Worm (Caenorhabditis elegans) whole organism, L1 larva: ENCODE results near the gene C52G5.2.

Experiments
- C16A3.4 ChIP-seq: fragments of 150-350 bp; optimal IDR thresholded peaks from 2 replicates; lab custom pipeline; 2014; ENCODE audit warnings: missing biosample characterization, missing genetic modification characterization
- C34B4.2 ChIP-seq: sonication (generic microtip); optimal IDR thresholded peaks from 2 replicates; lab custom pipeline; 2017; ENCODE audit warnings: mild to moderate bottlenecking, missing genetic modification characterization, missing compliant biosample characterization
- F16B12.6 ChIP-seq: fragments of 150-350 bp; optimal IDR thresholded peaks from 2 replicates; lab custom pipeline; 2014; ENCODE audit warnings: missing biosample characterization, missing genetic modification characterization
- Y116A8C.19 ChIP-seq: sonication (generic microtip); optimal IDR thresholded peaks from 2 replicates; lab custom pipeline; 2016; ENCODE audit warnings: missing compliant biosample characterization, missing genetic modification characterization, borderline replicate concordance
- aly-2 ChIP-seq: fragments of 150-350 bp; optimal IDR thresholded peaks from 2 replicates; lab custom pipeline; 2014; ENCODE audit warnings: missing biosample characterization, missing genetic modification characterization
- blmp-1 ChIP-seq: fragments of 150-350 bp; optimal IDR thresholded peaks from 2 replicates; lab custom pipeline; 2014; ENCODE audit warnings: missing biosample characterization, missing genetic modification characterization
- ceh-8 ChIP-seq: fragments of 200-800 bp; sonication (Bioruptor generic); optimal IDR thresholded peaks from 2 replicates; lab custom pipeline; 2018; ENCODE audit warnings: mild to moderate bottlenecking, missing genetic modification characterization, moderate library complexity, missing compliant biosample characterization
- ceh-88 ChIP-seq: fragments of 200-800 bp; sonication (Bioruptor generic); IDR thresholded peaks from 2 replicates; pipeline ENCODE4 v1.3.6; 2022; ENCODE audit warnings: missing genetic modification characterization, missing compliant biosample characterization
- ceh-90 ChIP-seq: sonication (generic microtip); optimal IDR thresholded peaks from 2 replicates; lab custom pipeline; 2016; ENCODE audit warnings: missing genetic modification characterization, missing compliant biosample characterization
- efl-1 ChIP-seq, 4 experiments: fragments of 150-350 bp; optimal IDR thresholded peaks in 3 of 4; peaks in 1 of 4; 1 replicate in 1 of 4; 2 replicates in 3 of 4; lab custom pipeline; 2014; ENCODE audit warnings: missing biosample characterization in 2 of 4, missing genetic modification characterization in 2 of 4, missing genetic modification reagents in 2 of 4
- efl-3 ChIP-seq: fragments of 200-800 bp; sonication (Bioruptor generic); optimal IDR thresholded peaks from 2 replicates; lab custom pipeline; 2018; ENCODE audit warnings: mild to moderate bottlenecking, missing genetic modification characterization, missing compliant biosample characterization
- egl-13 ChIP-seq: sonication (generic microtip); optimal IDR thresholded peaks from 2 replicates; lab custom pipeline; 2016; ENCODE audit warnings: missing genotype, missing genetic modification reagents, missing genetic modification characterization, missing compliant biosample characterization
- egl-27 ChIP-seq, 2 experiments: fragments of 150-350 bp in 1 of 2; sonication (generic microtip); optimal IDR thresholded peaks; 3 replicates each; lab custom pipeline; 2017 to 2018; ENCODE audit warnings: missing biosample characterization in 2 of 2, missing genetic modification characterization in 2 of 2, missing genetic modification reagents in 2 of 2
- fkh-4 ChIP-seq: sonication (generic microtip); optimal IDR thresholded peaks from 2 replicates; lab custom pipeline; 2016; ENCODE audit warnings: missing compliant biosample characterization, missing genetic modification characterization, borderline replicate concordance
- fkh-8 ChIP-seq: sonication (generic microtip); optimal IDR thresholded peaks from 2 replicates; lab custom pipeline; 2016; ENCODE audit warnings: mild to moderate bottlenecking, missing genetic modification characterization, missing compliant biosample characterization
- fos-1 ChIP-seq: fragments of 150-350 bp; optimal IDR thresholded peaks from 2 replicates; lab custom pipeline; 2014; ENCODE audit warnings: missing biosample characterization, missing genetic modification characterization
- hlh-17 ChIP-seq: fragments of 200-800 bp; sonication (Bioruptor generic); optimal IDR thresholded peaks from 2 replicates; lab custom pipeline; 2018; ENCODE audit warnings: missing genetic modification characterization, mild to moderate bottlenecking, missing compliant biosample characterization, moderate library complexity, borderline replicate concordance
- hlh-4 ChIP-seq: sonication (generic microtip); optimal IDR thresholded peaks from 2 replicates; lab custom pipeline; 2016; ENCODE audit warnings: mild to moderate bottlenecking, missing genetic modification characterization, missing compliant biosample characterization
- isw-1 ChIP-seq: fragments of 200-800 bp; sonication (Bioruptor generic); IDR thresholded peaks from 2 replicates; pipeline ENCODE4 v1.3.6; 2022; ENCODE audit warnings: missing genetic modification characterization, missing compliant biosample characterization
- lin-13 ChIP-seq: fragments of 150-350 bp; optimal IDR thresholded peaks from 2 replicates; lab custom pipeline; 2014; ENCODE audit warnings: missing biosample characterization, missing genetic modification reagents, missing genetic modification characterization
- lin-14 ChIP-seq: fragments of 200-800 bp; sonication (Bioruptor generic); optimal IDR thresholded peaks from 2 replicates; lab custom pipeline; 2018; ENCODE audit warnings: mild to moderate bottlenecking, missing genetic modification characterization, moderate library complexity, missing compliant biosample characterization
- lin-15B ChIP-seq: fragments of 150-350 bp; sonication (generic microtip); optimal IDR thresholded peaks from 3 replicates; lab custom pipeline; 2014; ENCODE audit warnings: missing biosample characterization, missing genetic modification characterization
- lin-35 ChIP-seq, 2 experiments: fragments of 150-350 bp; optimal IDR thresholded peaks; 2 replicates each; lab custom pipeline; 2014; ENCODE audit warnings: missing biosample characterization in 2 of 2, missing genetic modification characterization in 2 of 2, missing genetic modification reagents in 2 of 2
- lir-3 ChIP-seq: sonication (generic microtip); optimal IDR thresholded peaks from 2 replicates; lab custom pipeline; 2016; ENCODE audit warnings: mild to moderate bottlenecking, missing genetic modification characterization, moderate library complexity, missing compliant biosample characterization; ENCODE audit not compliant: poor library complexity
- nhr-19 ChIP-seq: fragments of 200-800 bp; sonication (Bioruptor generic); conservative IDR thresholded peaks from 2 replicates; pipeline ENCODE4 v1.3.6; 2022; ENCODE audit warnings: missing genetic modification characterization, missing compliant biosample characterization
- nhr-20 ChIP-seq: sonication (generic microtip); optimal IDR thresholded peaks from 2 replicates; lab custom pipeline; 2016; ENCODE audit warnings: mild to moderate bottlenecking, missing genetic modification characterization, missing compliant biosample characterization
- nhr-47 ChIP-seq: sonication (generic microtip); optimal IDR thresholded peaks from 2 replicates; lab custom pipeline; 2016; ENCODE audit warnings: mild to moderate bottlenecking, missing genetic modification characterization, moderate library complexity, missing compliant biosample characterization
- nhr-71 ChIP-seq: sonication (generic microtip); optimal IDR thresholded peaks from 2 replicates; lab custom pipeline; 2016; ENCODE audit warnings: mild to moderate bottlenecking, missing genetic modification characterization, moderate library complexity, missing compliant biosample characterization
- nhr-76 ChIP-seq: sonication (generic microtip); optimal IDR thresholded peaks from 2 replicates; lab custom pipeline; 2017; ENCODE audit warnings: missing biosample characterization, missing genetic modification characterization
- nhr-84 ChIP-seq: sonication (generic microtip); optimal IDR thresholded peaks from 2 replicates; lab custom pipeline; 2017; ENCODE audit warnings: missing biosample characterization, missing genetic modification characterization
- pag-3 ChIP-seq: sonication (generic microtip); optimal IDR thresholded peaks from 2 replicates; lab custom pipeline; 2017; ENCODE audit warnings: missing genetic modification characterization, mild to moderate bottlenecking, missing compliant biosample characterization, antibody characterized with exemption, borderline replicate concordance; ENCODE audit not compliant: insufficient read depth
- pqm-1 ChIP-seq: sonication (generic microtip); optimal IDR thresholded peaks from 3 replicates; lab custom pipeline; 2017; ENCODE audit warnings: missing biosample characterization, missing genetic modification characterization
- snu-23 ChIP-seq: sonication (generic microtip); optimal IDR thresholded peaks from 2 replicates; lab custom pipeline; 2016; ENCODE audit warnings: missing genetic modification characterization, missing compliant biosample characterization
- sup-37 ChIP-seq: fragments of 200-800 bp; sonication (Bioruptor generic); optimal IDR thresholded peaks from 2 replicates; lab custom pipeline; 2018; ENCODE audit warnings: mild to moderate bottlenecking, missing genetic modification characterization, missing compliant biosample characterization
- tbx-2 ChIP-seq: sonication (generic microtip); optimal IDR thresholded peaks from 2 replicates; lab custom pipeline; 2016; ENCODE audit warnings: missing genetic modification characterization, missing compliant biosample characterization
- unc-130 ChIP-seq: fragments of 150-350 bp; optimal IDR thresholded peaks from 2 replicates; lab custom pipeline; 2017; ENCODE audit warnings: missing biosample characterization, missing genetic modification characterization, inconsistent platforms
- unc-30 ChIP-seq: sonication (generic microtip); optimal IDR thresholded peaks from 2 replicates; lab custom pipeline; 2017; ENCODE audit warnings: missing biosample characterization, missing genetic modification characterization
- unc-86 ChIP-seq: sonication (generic microtip); optimal IDR thresholded peaks from 2 replicates; lab custom pipeline; 2016; ENCODE audit warnings: missing genetic modification characterization, missing compliant biosample characterization
- unc-98 ChIP-seq: fragments of 200-800 bp; sonication (Bioruptor generic); IDR thresholded peaks from 2 replicates; pipeline ENCODE4 v1.3.6; 2022; ENCODE audit warnings: missing genetic modification characterization, missing compliant biosample characterization
- vab-15 ChIP-seq: sonication (generic microtip); optimal IDR thresholded peaks from 2 replicates; lab custom pipeline; 2017; ENCODE audit warnings: missing genotype, mild to moderate bottlenecking, missing genetic modification characterization, missing compliant biosample characterization
- ztf-4 ChIP-seq: fragments of 150-350 bp; optimal IDR thresholded peaks from 2 replicates; lab custom pipeline; 2014; ENCODE audit warnings: missing biosample characterization, missing genetic modification characterization

The C52G5.2 gene

DNA sequence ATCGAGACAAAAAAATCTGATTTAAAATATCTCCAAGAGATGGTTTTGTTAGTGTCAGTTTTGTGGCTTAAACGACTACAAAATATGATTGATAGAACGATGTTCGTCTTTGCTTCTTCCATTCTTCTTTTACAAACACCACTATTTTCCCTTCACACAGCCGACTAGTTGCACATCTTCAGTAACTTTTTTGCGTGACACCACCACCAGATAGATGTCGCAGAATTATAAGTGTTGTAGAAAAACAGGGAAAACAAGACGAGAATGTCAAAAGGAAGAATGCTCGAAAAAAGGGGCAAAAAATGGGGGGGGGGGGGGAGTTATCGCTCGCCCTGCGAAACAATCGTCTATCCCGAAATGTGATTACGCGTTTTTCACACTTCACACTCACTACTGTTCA, 16.3 kb upstream of the C52G5.2 start:
- TF ChIP-seq ztf-4 (no peak), efl-3 (no peak), lin-35 (GFP tag; optimal IDR thresholded peaks at IDR 0.05; lab: Kevin White, UChicago) (no peak), lin-15B (tag; lab: Kevin White, UChicago) (no peak), efl-1 (optimal IDR thresholded peaks at IDR 0.05; lab: Kevin White, UChicago) (no peak), efl-1 (GFP tag; optimal IDR thresholded peaks at IDR 0.05 in 1 of 2; lab: Kevin White, UChicago) (peak in 1 of 2 experiments; percentile 58), egl-13 (tag; lab: Kevin White, UChicago) (no peak), nhr-76 (tag; lab: Kevin White, UChicago) (no peak)
- TF ChIP-seq, all 84 proteins: peak for 1

ce11 chrX:12827741-12828408, 15.2 kb upstream of the C52G5.2 start:
- no peak for TF ChIP-seq F16B12.6
- TF ChIP-seq efl-1 (optimal IDR thresholded peaks at IDR 0.05; lab: Kevin White, UChicago): no peak
- TF ChIP-seq efl-1 (GFP tag; optimal IDR thresholded peaks at IDR 0.05 in 1 of 2; lab: Kevin White, UChicago): peak in 1 of 2 experiments; percentile 87
- TF ChIP-seq pag-3 (tag; lab: Kevin White, UChicago): no peak
- TF ChIP-seq nhr-47 (tag; lab: Kevin White, UChicago): no peak
- TF ChIP-seq tbx-2: no peak
- no peak for TF ChIP-seq nhr-76 (tag; lab: Kevin White, UChicago)
- peak; percentile 12 for TF ChIP-seq lin-14 (GFP tag; lab: Kevin White, UChicago)
- no peak for TF ChIP-seq nhr-84
- no peak for TF ChIP-seq nhr-71 (tag; lab: Kevin White, UChicago)
- no peak for TF ChIP-seq unc-130 (tag; lab: Kevin White, UChicago)
- TF ChIP-seq egl-13 (tag; lab: Kevin White, UChicago): no peak
- TF ChIP-seq isw-1 (GFP tag; lab: Robert Waterston, UW): no peak
- no peak for TF ChIP-seq fkh-4

- no peak for TF ChIP-seq nhr-47 (tag; lab: Kevin White, UChicago)
- TF ChIP-seq F16B12.6: no peak
- TF ChIP-seq unc-30 (tag; lab: Kevin White, UChicago): no peak
- no peak for TF ChIP-seq pqm-1 (tag; lab: Kevin White, UChicago)
- no peak for TF ChIP-seq unc-130 (tag; lab: Kevin White, UChicago)
- no peak for TF ChIP-seq nhr-19 (GFP tag; lab: Robert Waterston, UW)
- TF ChIP-seq C16A3.4 (tag; lab: Kevin White, UChicago): no peak
- no peak for TF ChIP-seq tbx-2
- no peak for TF ChIP-seq isw-1 (GFP tag; lab: Robert Waterston, UW)
- no peak for TF ChIP-seq C34B4.2 (tag; lab: Kevin White, UChicago)
- TF ChIP-seq ztf-4: no peak
- TF ChIP-seq egl-13 (tag; lab: Kevin White, UChicago): no peak
- TF ChIP-seq snu-23 (GFP tag; lab: Kevin White, UChicago): no peak
- no peak for TF ChIP-seq hlh-17 (GFP tag; lab: Kevin White, UChicago)
- TF ChIP-seq egl-27 (tag; optimal IDR thresholded peaks at IDR 0.05; lab: Kevin White, UChicago): no peak
- no peak for TF ChIP-seq unc-98 (GFP tag; lab: Robert Waterston, UW)
- TF ChIP-seq, all 84 proteins: peak for 0
These were observed 14.1 kb upstream of the C52G5.2 start for ce11 chrX:12829055-12829454.

DNA sequence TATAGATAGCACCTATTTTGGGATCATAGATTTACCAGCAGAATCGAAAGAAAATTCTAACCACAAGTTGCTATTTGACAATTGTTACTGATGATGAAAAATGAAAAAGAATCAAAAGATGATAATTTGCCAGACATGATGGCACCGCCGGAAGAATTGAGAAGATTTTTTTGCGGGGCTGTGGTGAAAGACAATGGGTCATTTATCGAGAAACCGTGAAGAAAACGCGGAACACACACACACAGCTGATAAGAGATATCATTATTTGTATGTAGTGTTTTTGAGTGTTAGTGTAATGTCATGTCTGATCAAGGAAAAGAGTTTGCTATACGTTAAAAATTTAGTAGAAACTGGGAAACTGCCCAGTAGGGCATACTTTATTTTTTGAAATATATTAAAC, 8.3 kb upstream of the C52G5.2 start:
- TF ChIP-seq nhr-71 (tag; lab: Kevin White, UChicago) (peak; percentile 23), fkh-8 (no peak), fkh-4 (no peak), efl-3 (no peak), unc-86 (tag; lab: Kevin White, UChicago) (no peak), unc-30 (tag; lab: Kevin White, UChicago) (no peak), aly-2 (tag; lab: Kevin White, UChicago) (no peak), snu-23 (GFP tag; lab: Kevin White, UChicago) (no peak), nhr-20 (tag; lab: Kevin White, UChicago) (peak; percentile 43), ceh-88 (GFP tag; lab: Robert Waterston, UW) (no peak), Y116A8C.19 (tag; lab: Kevin White, UChicago) (no peak), fos-1 (tag; lab: Kevin White, UChicago) (no peak), ztf-4 (no peak), unc-98 (GFP tag; lab: Robert Waterston, UW) (no peak), F16B12.6 (no peak), nhr-84 (no peak), vab-15 (tag; lab: Kevin White, UChicago) (no peak), sup-37 (no peak), blmp-1 (peak; percentile 81), ceh-8 (GFP tag; lab: Kevin White, UChicago) (no peak), lir-3 (no peak), lin-35 (GFP tag; optimal IDR thresholded peaks at IDR 0.05; lab: Kevin White, UChicago) (peak in 1 of 2 experiments; percentile 8), hlh-17 (GFP tag; lab: Kevin White, UChicago) (no peak), egl-27 (tag; optimal IDR thresholded peaks at IDR 0.05; lab: Kevin White, UChicago) (no peak), lin-13 (GFP tag; lab: Kevin White, UChicago) (no peak), hlh-4 (tag; lab: Kevin White, UChicago) (no peak), ceh-90 (tag; lab: Kevin White, UChicago) (no peak)
